Fruit fly (Drosophila melanogaster): ENCODE results near the gene Fbp1.

DNA sequence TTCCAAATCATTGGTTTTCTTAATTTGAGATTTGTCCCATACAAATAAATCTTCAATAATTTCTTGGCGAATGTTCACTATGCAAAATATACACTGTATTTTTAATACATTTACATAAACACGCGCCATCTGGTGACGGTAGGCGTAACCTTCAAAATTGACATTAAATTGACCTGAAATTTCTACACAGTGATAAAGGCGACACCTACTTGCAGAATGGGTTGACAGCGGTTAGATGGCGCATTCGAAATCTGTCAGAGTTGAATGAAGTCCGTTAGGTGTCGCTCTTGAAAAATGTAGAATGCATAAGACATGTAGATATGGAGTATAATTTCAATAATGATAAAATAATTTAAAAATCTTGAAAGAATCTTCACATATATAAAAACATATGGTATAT, 13.6 kb upstream of the Fbp1 start:
- peak; percentile 15 for TF ChIP-seq pad (GFP tag; optimal IDR thresholded peaks at IDR 0.05)
- no peak for TF ChIP-seq Clk (GFP tag; optimal IDR thresholded peaks at IDR 0.05)

All from whole organism, adult.